Worm (Caenorhabditis elegans): ENCODE results near the gene twk-14.
A peak's percentile ranks its signal among the peaks of the same experiment; 100 is the strongest.

The twk-14 gene

ce11 chrV:12357632-12358031, 37.9 kb downstream of the twk-14 start:
- TF ChIP-seq snpc-4 (tag; optimal IDR thresholded peaks at IDR 0.05) (no peak), nhr-67 (tag; optimal IDR thresholded peaks at IDR 0.05) (no peak), jun-1 (tag; optimal IDR thresholded peaks at IDR 0.05) (no peak), nhr-76 (tag; optimal IDR thresholded peaks at IDR 0.05) (no peak), ceh-9 (tag; optimal IDR thresholded peaks at IDR 0.05) (no peak), ceh-82 (tag; optimal IDR thresholded peaks at IDR 0.05) (no peak), unc-39 (tag; optimal IDR thresholded peaks at IDR 0.05) (no peak), ztf-4 (tag; optimal IDR thresholded peaks at IDR 0.05) (no peak), nhr-237 (tag; optimal IDR thresholded peaks at IDR 0.05) (no peak)

DNA sequence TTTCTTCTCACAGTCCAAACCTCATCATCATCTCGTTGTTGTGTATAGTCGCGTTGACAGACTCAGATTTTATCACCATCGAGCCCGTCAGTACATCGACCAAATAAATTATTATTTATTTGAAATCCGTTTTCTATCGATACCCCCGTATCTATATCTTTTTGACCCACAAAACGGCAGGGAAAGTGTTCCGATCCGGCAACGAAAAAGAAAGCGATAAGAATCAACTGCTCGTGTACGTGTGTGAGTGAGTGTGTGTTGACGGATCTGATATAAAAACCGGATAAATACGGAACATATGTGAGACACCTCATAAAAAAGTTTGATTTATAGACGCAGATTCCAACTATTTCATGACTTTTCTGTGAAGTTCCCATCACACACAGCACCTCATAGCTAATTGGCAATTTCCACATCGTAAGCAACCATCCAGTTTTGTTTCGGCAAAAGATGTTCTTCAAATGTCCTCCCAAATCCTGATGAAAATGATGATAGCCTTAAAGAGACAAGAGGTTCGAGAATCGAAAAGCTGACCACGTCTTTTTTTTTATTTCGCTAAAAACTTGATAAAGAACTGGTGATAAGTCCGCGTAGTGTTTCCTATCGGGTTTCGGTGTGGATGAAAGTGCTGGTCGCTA, 41.2 kb downstream of the twk-14 start:
- no peak for TF ChIP-seq hmg-11 (tag; optimal IDR thresholded peaks at IDR 0.05)
- TF ChIP-seq nhr-43 (tag; optimal IDR thresholded peaks at IDR 0.05; ENCODE audit: poor library complexity, severe bottlenecking): peak; percentile 91
- peak; percentile 43 for TF ChIP-seq nhr-25 (tag; optimal IDR thresholded peaks at IDR 0.05)
- TF ChIP-seq elt-1 (tag; optimal IDR thresholded peaks at IDR 0.05): peak; percentile 44
- TF ChIP-seq nfya-1 (tag; optimal IDR thresholded peaks at IDR 0.05; ENCODE audit: insufficient read depth): no peak
- peak; percentile 45 for TF ChIP-seq nhr-23 (tag; optimal IDR thresholded peaks at IDR 0.05)
- no peak for TF ChIP-seq skn-1 (tag; optimal IDR thresholded peaks at IDR 0.05)
- peak in 1 of 3 experiments; percentile 35 for TF ChIP-seq elt-3 (tag; optimal IDR thresholded peaks at IDR 0.05)
- no peak for TF ChIP-seq pqm-1 (tag; optimal IDR thresholded peaks at IDR 0.05)
- peak; percentile 34 for TF ChIP-seq lsy-12 (tag; optimal IDR thresholded peaks at IDR 0.05)
- TF ChIP-seq nhr-77 (tag; optimal IDR thresholded peaks at IDR 0.05): no peak
- no peak for TF ChIP-seq egl-27 (tag; optimal IDR thresholded peaks at IDR 0.05)
- TF ChIP-seq lin-39 (tag; optimal IDR thresholded peaks at IDR 0.05): no peak
- TF ChIP-seq nhr-28 (tag; optimal IDR thresholded peaks at IDR 0.05): peak; percentile 1
- TF ChIP-seq aly-2 (tag; optimal IDR thresholded peaks at IDR 0.05): peak; percentile 62
- no peak for TF ChIP-seq unc-39 (tag; optimal IDR thresholded peaks at IDR 0.05)
- TF ChIP-seq tbx-2 (tag; optimal IDR thresholded peaks at IDR 0.05): peak; percentile 11
- TF ChIP-seq nhr-11 (tag; optimal IDR thresholded peaks at IDR 0.05): no peak
- no peak for TF ChIP-seq ztf-11 (tag; optimal IDR thresholded peaks at IDR 0.05)
- no peak for TF ChIP-seq ztf-4 (tag; optimal IDR thresholded peaks at IDR 0.05)
- TF ChIP-seq ama-1 (optimal IDR thresholded peaks at IDR 0.05): peak; percentile 76
- TF ChIP-seq eor-1 (tag; optimal IDR thresholded peaks at IDR 0.05): no peak
- no peak for TF ChIP-seq nhr-67 (tag; optimal IDR thresholded peaks at IDR 0.05)
- no peak for TF ChIP-seq egl-5 (tag; optimal IDR thresholded peaks at IDR 0.05)
- no peak for TF ChIP-seq fkh-2 (tag; optimal IDR thresholded peaks at IDR 0.05)

DNA sequence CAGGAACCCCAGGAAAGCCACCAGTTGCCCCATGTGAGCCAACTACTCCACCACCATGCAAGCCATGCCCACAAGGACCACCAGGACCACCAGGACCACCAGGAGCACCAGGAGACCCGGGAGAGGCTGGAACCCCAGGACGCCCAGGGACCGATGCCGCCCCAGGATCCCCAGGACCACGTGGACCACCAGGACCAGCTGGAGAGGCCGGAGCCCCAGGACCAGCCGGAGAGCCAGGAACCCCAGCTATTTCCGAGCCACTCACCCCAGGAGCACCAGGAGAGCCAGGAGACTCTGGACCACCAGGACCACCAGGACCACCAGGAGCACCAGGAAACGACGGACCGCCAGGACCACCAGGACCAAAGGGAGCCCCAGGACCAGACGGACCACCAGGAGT, 42.0 kb downstream of the twk-14 start:
- TF ChIP-seq nhr-43 (tag; optimal IDR thresholded peaks at IDR 0.05; ENCODE audit: poor library complexity, severe bottlenecking) (peak; percentile 25), lin-15B (tag; optimal IDR thresholded peaks at IDR 0.05) (no peak)

- peak; percentile 51 for TF ChIP-seq ama-1 (optimal IDR thresholded peaks at IDR 0.05)
- no peak for TF ChIP-seq R02D3.7 (tag; optimal IDR thresholded peaks at IDR 0.05)
- TF ChIP-seq ztf-11 (tag; optimal IDR thresholded peaks at IDR 0.05): no peak
These were observed 42.6 kb downstream of the twk-14 start for ce11 chrV:12352881-12353280.

DNA sequence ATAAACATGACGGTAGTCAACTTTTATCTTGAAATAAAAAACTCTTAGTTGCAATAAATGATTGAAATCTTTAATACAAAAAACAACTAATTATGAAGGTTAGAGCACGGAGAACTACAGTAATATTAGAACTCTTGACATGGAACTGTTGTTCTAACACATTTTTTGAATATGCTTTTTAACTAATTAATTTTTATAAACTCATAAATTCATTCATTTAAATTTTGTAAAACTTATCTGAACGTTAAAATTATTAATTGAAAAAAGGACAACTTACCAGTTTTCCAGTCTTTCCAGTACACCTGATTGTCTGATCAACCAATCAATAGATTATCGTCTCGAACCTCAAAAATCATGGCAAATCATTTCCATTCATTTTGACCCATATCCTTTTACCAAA, 43.1 kb downstream of the twk-14 start, which contains the start of gene sqt-3:
TSS of gene sqt-3 (plus strand) at position 301 of the 400 bp plus-strand sequence.
- no peak for TF ChIP-seq ztf-4 (tag; optimal IDR thresholded peaks at IDR 0.05)
- no peak for TF ChIP-seq tbx-2 (tag; optimal IDR thresholded peaks at IDR 0.05)
- TF ChIP-seq ceh-16 (tag; optimal IDR thresholded peaks at IDR 0.05): no peak
- TF ChIP-seq mml-1 (tag; optimal IDR thresholded peaks at IDR 0.05): no peak
- no peak for TF ChIP-seq sea-2 (GFP tag; optimal IDR thresholded peaks at IDR 0.05)
- no peak for TF ChIP-seq nfya-1 (tag; optimal IDR thresholded peaks at IDR 0.05; ENCODE audit: insufficient read depth)
- TF ChIP-seq elt-1 (tag; optimal IDR thresholded peaks at IDR 0.05): no peak
- no peak for TF ChIP-seq ceh-28 (tag; optimal IDR thresholded peaks at IDR 0.05)
- TF ChIP-seq pha-4 (tag; optimal IDR thresholded peaks at IDR 0.05): no peak
- no peak for TF ChIP-seq mdl-1 (tag; optimal IDR thresholded peaks at IDR 0.05)
- TF ChIP-seq nhr-11 (tag; optimal IDR thresholded peaks at IDR 0.05): no peak
- no peak for TF ChIP-seq unc-62 (GFP tag; optimal IDR thresholded peaks at IDR 0.05)
- no peak for TF ChIP-seq nhr-28 (tag; optimal IDR thresholded peaks at IDR 0.05)
- TF ChIP-seq elt-3 (tag; optimal IDR thresholded peaks at IDR 0.05): no peak
- no peak for TF ChIP-seq fkh-2 (tag; optimal IDR thresholded peaks at IDR 0.05)

Measured in whole organism, L3 larva.